Worm (Caenorhabditis elegans) whole organism, L4 larva: ENCODE data around the gene nspc-10.

ENCODE experiments used
- D1046.2 ChIP-seq: fragments of 200-800 bp; sonication (Bioruptor generic); IDR thresholded peaks from 2 replicates; pipeline ENCODE4 v1.3.6; 2022; ENCODE audit warnings: missing genetic modification characterization, missing compliant biosample characterization
- T20F7.1 ChIP-seq: fragments of 200-800 bp; sonication (Bioruptor generic); optimal IDR thresholded peaks from 2 replicates; lab custom pipeline; 2018; ENCODE audit warnings: mild to moderate bottlenecking, missing genetic modification characterization, missing compliant biosample characterization
- Y48G9A.11 ChIP-seq: fragments of 200-800 bp; sonication (Bioruptor generic); IDR thresholded peaks from 2 replicates; pipeline ENCODE4 v1.3.6; 2022; ENCODE audit warnings: missing genetic modification reagents, missing genetic modification characterization, missing compliant biosample characterization
- aly-2 ChIP-seq: sonication (generic microtip); optimal IDR thresholded peaks from 2 replicates; lab custom pipeline; 2018; ENCODE audit warnings: missing biosample characterization, missing genetic modification characterization
- arid-1 ChIP-seq: fragments of 200-800 bp; sonication (Bioruptor generic); conservative IDR thresholded peaks from 2 replicates; pipeline ENCODE4 v1.3.6; 2022; ENCODE audit warnings: missing genetic modification reagents, missing genetic modification characterization, missing compliant biosample characterization
- ceh-20 ChIP-seq: fragments of 200-800 bp; sonication (Bioruptor generic); IDR thresholded peaks from 2 replicates; pipeline ENCODE4 v1.3.6; 2022; ENCODE audit warnings: missing genetic modification reagents, missing genetic modification characterization, missing compliant biosample characterization
- ceh-44 ChIP-seq: fragments of 200-800 bp; sonication (Bioruptor generic); IDR thresholded peaks from 2 replicates; pipeline ENCODE4 v1.3.6; 2022; ENCODE audit warnings: missing genetic modification reagents, missing genetic modification characterization, missing compliant biosample characterization
- ceh-62 ChIP-seq: sonication (generic microtip); optimal IDR thresholded peaks from 2 replicates; lab custom pipeline; 2017; ENCODE audit warnings: missing biosample characterization, missing genetic modification characterization
- daf-8 ChIP-seq: fragments of 200-800 bp; sonication (Bioruptor generic); IDR thresholded peaks from 2 replicates; pipeline ENCODE4 v1.3.6; 2022; ENCODE audit warnings: missing genetic modification characterization, missing compliant biosample characterization
- dmd-6 ChIP-seq: fragments of 200-800 bp; sonication (Bioruptor generic); IDR thresholded peaks from 2 replicates; pipeline ENCODE4 v1.3.6; 2022; ENCODE audit warnings: missing genetic modification reagents, missing genetic modification characterization, missing compliant biosample characterization
- dmd-8 ChIP-seq: fragments of 200-800 bp; sonication (Bioruptor generic); IDR thresholded peaks from 2 replicates; pipeline ENCODE4 v1.3.6; 2022; ENCODE audit warnings: missing genetic modification characterization, missing compliant biosample characterization
- duxl-1 ChIP-seq: sonication (generic microtip); optimal IDR thresholded peaks from 2 replicates; lab custom pipeline; 2016; ENCODE audit warnings: mild to moderate bottlenecking, missing genetic modification characterization, moderate library complexity, missing compliant biosample characterization; ENCODE audit not compliant: poor library complexity
- hlh-11 ChIP-seq: fragments of 200-800 bp; sonication (Bioruptor generic); optimal IDR thresholded peaks from 2 replicates; lab custom pipeline; 2018; ENCODE audit warnings: mild to moderate bottlenecking, missing genetic modification characterization, missing compliant biosample characterization
- hmg-1.1 ChIP-seq: fragments of 200-800 bp; sonication (Bioruptor generic); IDR thresholded peaks from 2 replicates; pipeline ENCODE4 v1.3.6; 2022; ENCODE audit warnings: missing genetic modification reagents, missing genetic modification characterization, missing compliant biosample characterization
- jun-1 ChIP-seq: fragments of 150-350 bp; optimal IDR thresholded peaks from 2 replicates; lab custom pipeline; 2014; ENCODE audit warnings: missing biosample characterization, missing genetic modification reagents, missing genetic modification characterization
- lim-7 ChIP-seq: fragments of 200-800 bp; sonication (Bioruptor generic); IDR thresholded peaks from 2 replicates; pipeline ENCODE4 v1.3.6; 2022; ENCODE audit warnings: missing genetic modification characterization, missing compliant biosample characterization
- lin-1 ChIP-seq: fragments of 200-800 bp; sonication (Bioruptor generic); IDR thresholded peaks from 2 replicates; pipeline ENCODE4 v1.3.6; 2022; ENCODE audit warnings: missing genetic modification reagents, missing genetic modification characterization, missing compliant biosample characterization
- lin-13 ChIP-seq: fragments of 150-350 bp; optimal IDR thresholded peaks from 2 replicates; lab custom pipeline; 2014; ENCODE audit warnings: missing biosample characterization, missing genetic modification reagents, missing genetic modification characterization
- lin-38 ChIP-seq: fragments of 200-800 bp; sonication (Bioruptor generic); IDR thresholded peaks from 2 replicates; pipeline ENCODE4 v1.3.6; 2022; ENCODE audit warnings: missing genetic modification reagents, missing genetic modification characterization, missing compliant biosample characterization
- lin-39 ChIP-seq: fragments of 150-350 bp; optimal IDR thresholded peaks from 2 replicates; lab custom pipeline; 2014; ENCODE audit warnings: missing biosample characterization, missing genetic modification reagents, missing genetic modification characterization
- mdl-1 ChIP-seq, 2 experiments: fragments of 150-350 bp in 1 of 2; sonication (generic microtip) in 1 of 2; optimal IDR thresholded peaks; 2 replicates each; lab custom pipeline; 2014 to 2017; ENCODE audit warnings: missing biosample characterization in 2 of 2, missing genetic modification characterization in 2 of 2
- mes-2 ChIP-seq: sonication (generic microtip); optimal IDR thresholded peaks from 2 replicates; lab custom pipeline; 2016; ENCODE audit warnings: missing genotype, mild to moderate bottlenecking, missing genetic modification characterization, missing compliant biosample characterization; ENCODE audit not compliant: poor library complexity, severe bottlenecking
- mxl-3 ChIP-seq: fragments of 200-800 bp; sonication (Bioruptor generic); optimal IDR thresholded peaks from 2 replicates; lab custom pipeline; 2018; ENCODE audit warnings: mild to moderate bottlenecking, missing genetic modification characterization, missing compliant biosample characterization
- nhr-41 ChIP-seq: fragments of 200-800 bp; sonication (Bioruptor generic); IDR thresholded peaks from 2 replicates; pipeline ENCODE4 v1.3.6; 2022; ENCODE audit warnings: missing genetic modification reagents, missing genetic modification characterization, missing compliant biosample characterization
- nhr-42 ChIP-seq: fragments of 200-800 bp; sonication (Bioruptor generic); IDR thresholded peaks from 2 replicates; pipeline ENCODE4 v1.3.6; 2022; ENCODE audit warnings: missing genetic modification characterization, missing compliant biosample characterization
- nhr-76 ChIP-seq: fragments of 150-350 bp; optimal IDR thresholded peaks from 2 replicates; lab custom pipeline; 2014; ENCODE audit warnings: missing biosample characterization, missing genetic modification characterization
- nhr-77 ChIP-seq: fragments of 150-350 bp; optimal IDR thresholded peaks from 2 replicates; lab custom pipeline; 2014; ENCODE audit warnings: missing biosample characterization, missing genetic modification characterization
- pha-4 ChIP-seq, 2 experiments: fragments of 150-350 bp in 1 of 2; fragments of 200-800 bp in 1 of 2; sonication (Bioruptor generic) in 1 of 2; IDR thresholded peaks in 1 of 2; optimal IDR thresholded peaks in 1 of 2; 2 replicates each; pipeline versions ENCODE4 v1.3.6 to Lab custom; 2014 to 2022; ENCODE audit warnings: missing genetic modification characterization in 2 of 2, missing genetic modification reagents in 2 of 2, missing biosample characterization in 1 of 2, missing compliant biosample characterization in 1 of 2
- php-3 ChIP-seq: fragments of 200-800 bp; sonication (Bioruptor generic); IDR thresholded peaks from 2 replicates; pipeline ENCODE4 v1.3.6; 2022; ENCODE audit warnings: missing genetic modification reagents, missing genetic modification characterization, missing compliant biosample characterization
- set-16 ChIP-seq: fragments of 200-800 bp; sonication (Bioruptor generic); IDR thresholded peaks from 2 replicates; pipeline ENCODE4 v1.3.6; 2022; ENCODE audit warnings: missing genetic modification reagents, missing genetic modification characterization, missing compliant biosample characterization
- snpc-1.2 ChIP-seq: fragments of 200-800 bp; sonication (Bioruptor generic); IDR thresholded peaks from 2 replicates; pipeline ENCODE4 v1.3.6; 2022; ENCODE audit warnings: missing genetic modification reagents, missing genetic modification characterization, missing compliant biosample characterization
- tra-1 ChIP-seq: fragments of 200-800 bp; sonication (Bioruptor generic); IDR thresholded peaks from 2 replicates; pipeline ENCODE4 v1.3.6; 2022; ENCODE audit warnings: missing genetic modification reagents, missing genetic modification characterization, missing compliant biosample characterization
- unc-130 ChIP-seq: sonication (generic microtip); optimal IDR thresholded peaks from 2 replicates; lab custom pipeline; 2016; ENCODE audit warnings: missing genetic modification reagents, missing genetic modification characterization, missing compliant biosample characterization
- unc-62 ChIP-seq, 3 experiments: fragments of 150-350 bp in 1 of 3; sonication (generic microtip); optimal IDR thresholded peaks in 2 of 3; peaks in 1 of 3; 1 replicate in 1 of 3; 2 replicates in 2 of 3; lab custom pipeline; 2014 to 2017; ENCODE audit warnings: missing biosample characterization in 3 of 3, missing genetic modification characterization in 3 of 3, missing genetic modification reagents in 3 of 3, missing genotype in 1 of 3
- zfp-2 ChIP-seq: sonication (generic microtip); optimal IDR thresholded peaks from 2 replicates; lab custom pipeline; 2016; ENCODE audit warnings: mild to moderate bottlenecking, missing genetic modification characterization, missing compliant biosample characterization
- zfp-3 ChIP-seq: fragments of 200-800 bp; sonication (Bioruptor generic); conservative IDR thresholded peaks from 2 replicates; pipeline ENCODE4 v1.3.6; 2022; ENCODE audit warnings: missing genetic modification reagents, missing genetic modification characterization, missing compliant biosample characterization

The nspc-10 gene

DNA sequence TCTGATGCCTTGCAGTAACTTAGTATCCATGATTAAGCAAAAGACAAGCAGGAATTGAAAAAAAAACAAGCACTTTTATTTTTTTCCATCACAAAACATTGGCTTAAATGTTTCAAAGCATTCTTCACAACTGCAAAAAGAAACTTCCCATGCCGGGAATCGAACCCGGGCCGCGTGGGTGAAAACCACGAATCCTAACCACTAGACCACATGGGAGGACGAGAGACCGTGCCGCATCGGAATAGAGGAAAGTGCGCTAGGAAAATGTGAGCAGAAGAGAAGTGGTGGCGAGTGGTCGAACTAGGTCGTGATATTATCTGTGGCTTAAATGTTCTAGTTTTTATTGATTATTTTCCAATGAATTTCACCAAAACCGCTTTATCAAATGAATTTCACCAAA lies 24.1 kb downstream of the nspc-10 start (continued):
- peak; percentile 73 for TF ChIP-seq arid-1 (GFP tag; lab: Robert Waterston, UW)
- peak; percentile 81 for TF ChIP-seq mes-2 (tag; lab: Kevin White, UChicago)
- no peak for TF ChIP-seq ceh-62 (tag; lab: Kevin White, UChicago)
- TF ChIP-seq lin-1: peak; percentile 53; the same call in 1 of the 2 replicates
- TF ChIP-seq daf-8: no peak
- TF ChIP-seq tra-1: peak; percentile 24; the same call in 1 of the 2 replicates
- peak in 1 of 2 experiments; percentile 72 for TF ChIP-seq mdl-1 (tag; optimal IDR thresholded peaks at IDR 0.05; lab: Kevin White, UChicago)
- TF ChIP-seq ceh-20 (GFP tag; lab: Robert Waterston, UW): 0 out of 2 replicates have a peak, but pooled peaks have one; percentile 33
- peak; percentile 90 for TF ChIP-seq hmg-1.1 (GFP tag; lab: Robert Waterston, UW)
- TF ChIP-seq nhr-41 (GFP tag; lab: Robert Waterston, UW): peak; percentile 82; the same call in 1 of the 2 replicates
- peak; percentile 39 for TF ChIP-seq mxl-3 (GFP tag; lab: Kevin White, UChicago)
- no peak for TF ChIP-seq zfp-2
- TF ChIP-seq nhr-77: peak; percentile 64
- peak; percentile 13 for TF ChIP-seq lin-13 (GFP tag; lab: Kevin White, UChicago)
- TF ChIP-seq dmd-6 (GFP tag; lab: Robert Waterston, UW): peak; percentile 55
- peak; percentile 88 for TF ChIP-seq lim-7
- TF ChIP-seq D1046.2: no peak
- TF ChIP-seq lin-39 (tag; lab: Kevin White, UChicago): no peak
- TF ChIP-seq hlh-11: peak; percentile 53
- TF ChIP-seq duxl-1: peak; percentile 81
- peak; percentile 64; the same call in 1 of the 2 replicates for TF ChIP-seq dmd-8

DNA sequence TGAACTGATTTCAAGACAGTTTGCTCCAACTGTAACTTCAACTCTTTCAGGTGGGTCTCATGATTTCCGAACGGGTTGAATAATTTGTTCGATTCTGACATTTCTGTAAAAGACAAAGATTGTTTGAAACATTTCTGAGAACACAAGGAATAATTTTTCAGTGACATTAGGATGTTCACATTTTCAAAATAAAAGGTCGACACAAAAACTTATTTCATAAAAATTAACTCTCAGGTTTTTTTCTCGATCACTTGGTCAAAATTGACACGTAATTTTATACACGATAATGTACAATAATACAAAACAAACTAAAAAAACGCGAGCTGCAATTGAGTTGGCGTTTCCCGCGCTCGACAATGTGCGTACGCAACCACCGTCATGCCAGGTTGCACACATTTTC lies 27.9 kb downstream of the nspc-10 start, which contains the start of gene rif-1.2:
Gene rif-1.2, minus strand, starts transcription at position 101 of the 400 bp plus-strand sequence.
- no peak for TF ChIP-seq ceh-44 (GFP tag; lab: Robert Waterston, UW)
- no peak for TF ChIP-seq nhr-76 (tag; lab: Kevin White, UChicago)
- no peak for TF ChIP-seq jun-1
- no peak for TF ChIP-seq php-3 (GFP tag; lab: Robert Waterston, UW)
- no peak for TF ChIP-seq pha-4 (GFP tag; IDR thresholded peaks at IDR 0.05; lab: Robert Waterston, UW)
- no peak for TF ChIP-seq pha-4 (tag; optimal IDR thresholded peaks at IDR 0.05; lab: Kevin White, UChicago)
- no peak for TF ChIP-seq unc-130
- no peak for TF ChIP-seq Y48G9A.11 (GFP tag; lab: Robert Waterston, UW)
- TF ChIP-seq aly-2 (tag; lab: Kevin White, UChicago): no peak
- TF ChIP-seq nhr-42: no peak
- TF ChIP-seq zfp-3 (GFP tag; lab: Robert Waterston, UW): no peak

DNA sequence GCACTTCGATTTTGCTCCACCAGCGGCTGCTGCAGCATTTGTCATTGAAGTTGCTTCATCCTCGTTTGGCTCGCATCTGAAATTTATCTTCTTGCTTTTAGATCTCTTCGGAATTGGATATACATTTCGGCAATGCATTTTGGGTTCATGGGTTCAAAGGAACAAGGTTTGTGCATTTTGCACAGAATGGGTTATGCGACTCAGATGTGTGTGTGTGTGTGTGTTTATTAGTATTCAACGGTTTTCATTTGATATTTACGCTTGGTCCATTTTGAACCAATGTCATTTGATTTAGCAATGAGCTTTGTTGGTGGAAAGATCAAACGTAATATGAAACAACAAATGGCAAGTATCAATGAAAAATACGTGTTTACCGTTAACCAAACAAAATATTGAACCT lies 32.4 kb downstream of the nspc-10 start:
- TF ChIP-seq lin-38 (GFP tag; lab: Robert Waterston, UW): no peak
- no peak for TF ChIP-seq T20F7.1
- no peak for TF ChIP-seq set-16 (GFP tag; lab: Robert Waterston, UW)
- TF ChIP-seq unc-62 (GFP tag; optimal IDR thresholded peaks at IDR 0.05 in 1 of 2; lab: Kevin White, UChicago): peak in 1 of 2 experiments; percentile 90
- TF ChIP-seq unc-62 (tag; optimal IDR thresholded peaks at IDR 0.05; lab: Kevin White, UChicago): no peak

DNA sequence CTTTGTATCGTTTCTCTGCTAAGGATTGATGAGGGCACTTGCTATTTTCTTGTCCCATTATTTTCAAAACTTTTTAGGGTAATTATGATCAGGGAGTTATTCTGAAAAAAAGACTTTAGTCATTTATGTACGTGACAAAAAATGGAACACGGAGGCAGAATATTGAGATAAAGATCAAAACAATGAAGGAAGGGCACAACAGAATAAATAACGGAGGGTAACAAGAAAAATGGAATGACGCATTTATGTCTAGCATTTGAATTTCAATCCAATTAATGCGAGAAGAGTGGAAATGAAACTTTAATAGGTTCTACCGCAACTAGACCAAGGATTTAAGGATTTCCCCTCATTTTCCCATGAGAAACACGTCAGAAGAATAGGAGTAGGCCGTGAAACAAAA lies 34.9 kb downstream of the nspc-10 start, which contains the start of gene glb-13:
Gene glb-13, minus strand, starts transcription at position 101 of the 400 bp plus-strand sequence.
- no peak for TF ChIP-seq snpc-1.2 (GFP tag; lab: Robert Waterston, UW)
- TF ChIP-seq unc-62 (GFP tag; optimal IDR thresholded peaks at IDR 0.05 in 1 of 2; lab: Kevin White, UChicago): peak in 1 of 2 experiments; percentile 78
- TF ChIP-seq unc-62 (tag; optimal IDR thresholded peaks at IDR 0.05; lab: Kevin White, UChicago): no peak
